Worm (Caenorhabditis elegans): ENCODE measurements around the gene W01D2.1.

Gene W01D2.1

ce11 chrII:14814894-14815568, at the start of gene W01D2.1:
Gene W01D2.1, plus strand, starts transcription at chrII:14815518.
- TF ChIP-seq grh-1 (GFP tag; IDR thresholded peaks at IDR 0.05), result no peak
- TF ChIP-seq ama-1 (optimal IDR thresholded peaks at IDR 0.05), result peak; percentile 24
- peak; percentile 76 for TF ChIP-seq nhr-71 (tag; optimal IDR thresholded peaks at IDR 0.05)
- no peak for TF ChIP-seq egl-13 (tag; optimal IDR thresholded peaks at IDR 0.05)
- TF ChIP-seq efl-1 (optimal IDR thresholded peaks at IDR 0.05), result peak; percentile 71 to 93
- TF ChIP-seq efl-1 (GFP tag; optimal IDR thresholded peaks at IDR 0.05 in 1 of 2), result peak; percentile 92 to 99
- TF ChIP-seq dsc-1 (tag; optimal IDR thresholded peaks at IDR 0.05), result peak; percentile 41
- no peak for TF ChIP-seq mab-9 (GFP tag; IDR thresholded peaks at IDR 0.05)
- TF ChIP-seq skn-1 (tag; optimal IDR thresholded peaks at IDR 0.05), result peak; percentile 84
- TF ChIP-seq lin-35 (GFP tag; optimal IDR thresholded peaks at IDR 0.05), result peak; percentile 93 to 96
- peak; percentile 66 for TF ChIP-seq xbp-1 (tag; optimal IDR thresholded peaks at IDR 0.05)
- TF ChIP-seq swsn-7 (tag; optimal IDR thresholded peaks at IDR 0.05), result peak; percentile 61
- TF ChIP-seq jun-1 (tag; optimal IDR thresholded peaks at IDR 0.05), result peak; percentile 29
- TF ChIP-seq sup-37 (GFP tag; optimal IDR thresholded peaks at IDR 0.05), result no peak
- TF ChIP-seq ceh-90 (tag; optimal IDR thresholded peaks at IDR 0.05), result no peak
- peak; percentile 63 for TF ChIP-seq lin-14 (GFP tag; optimal IDR thresholded peaks at IDR 0.05)
- peak; percentile 49 for TF ChIP-seq F16B12.6 (tag; optimal IDR thresholded peaks at IDR 0.05)
- TF ChIP-seq lsy-2 (tag; optimal IDR thresholded peaks at IDR 0.05), result peak; percentile 73 to 92
- TF ChIP-seq nhr-85 (tag), result peak; percentile 74
- peak; percentile 58 for TF ChIP-seq tbx-2 (tag; optimal IDR thresholded peaks at IDR 0.05)
- TF ChIP-seq isw-1 (GFP tag; IDR thresholded peaks at IDR 0.05), result peak; percentile 64
- peak; percentile 28 for TF ChIP-seq fkh-10 (GFP tag; optimal IDR thresholded peaks at IDR 0.05)
- no peak for TF ChIP-seq hlh-17 (GFP tag; optimal IDR thresholded peaks at IDR 0.05; ENCODE audit: borderline replicate concordance)
- TF ChIP-seq aha-1 (tag; optimal IDR thresholded peaks at IDR 0.05), result no peak
- TF ChIP-seq lin-15B (tag; optimal IDR thresholded peaks at IDR 0.05), result peak; percentile 61
- TF ChIP-seq mdl-1 (tag; optimal IDR thresholded peaks at IDR 0.05), result peak in 1 of 2 experiments; percentile 57
- TF ChIP-seq nhr-19 (GFP tag; conservative IDR thresholded peaks at IDR 0.05), result peak; percentile 66
- peak; percentile 54 for TF ChIP-seq nhr-90 (tag; optimal IDR thresholded peaks at IDR 0.05; ENCODE audit: poor library complexity)
- peak; percentile 76 for TF ChIP-seq snu-23 (GFP tag; optimal IDR thresholded peaks at IDR 0.05)
- no peak for TF ChIP-seq C34B4.2 (tag; optimal IDR thresholded peaks at IDR 0.05)
- TF ChIP-seq egl-27 (tag; optimal IDR thresholded peaks at IDR 0.05), result no peak
- no peak for TF ChIP-seq ztf-4 (tag; optimal IDR thresholded peaks at IDR 0.05)
- peak; percentile 75 for TF ChIP-seq snpc-4 (tag; optimal IDR thresholded peaks at IDR 0.05)
- peak; percentile 32 for TF ChIP-seq lin-39 (tag; optimal IDR thresholded peaks at IDR 0.05)
- peak; percentile 79 for TF ChIP-seq rnt-1 (tag; optimal IDR thresholded peaks at IDR 0.05)
- no peak for TF ChIP-seq nhr-76 (tag; optimal IDR thresholded peaks at IDR 0.05)
- no peak for TF ChIP-seq Y116A8C.19 (tag; optimal IDR thresholded peaks at IDR 0.05; ENCODE audit: borderline replicate concordance)
- no peak for TF ChIP-seq nhr-12 (tag; optimal IDR thresholded peaks at IDR 0.05)
- peak; percentile 62 for TF ChIP-seq lin-13 (GFP tag; optimal IDR thresholded peaks at IDR 0.05)
- TF ChIP-seq unc-98 (GFP tag; IDR thresholded peaks at IDR 0.05), result no peak
- TF ChIP-seq aly-2 (tag; optimal IDR thresholded peaks at IDR 0.05), result no peak
- TF ChIP-seq C16A3.4 (tag; optimal IDR thresholded peaks at IDR 0.05), result peak; percentile 78
- no peak for TF ChIP-seq vab-15 (tag; optimal IDR thresholded peaks at IDR 0.05)
- TF ChIP-seq fkh-8 (tag; optimal IDR thresholded peaks at IDR 0.05), result peak; percentile 73
- peak; percentile 67 for TF ChIP-seq unc-130 (tag; optimal IDR thresholded peaks at IDR 0.05)
- no peak for TF ChIP-seq ztf-11 (tag; optimal IDR thresholded peaks at IDR 0.05)
- TF ChIP-seq pqm-1 (tag; optimal IDR thresholded peaks at IDR 0.05), result no peak
- no peak for TF ChIP-seq ceh-63 (GFP tag; optimal IDR thresholded peaks at IDR 0.05)
- no peak for TF ChIP-seq ets-5 (GFP tag; IDR thresholded peaks at IDR 0.05)
- peak; percentile 81 for TF ChIP-seq mep-1 (tag; optimal IDR thresholded peaks at IDR 0.05)
- TF ChIP-seq elt-2 (tag; optimal IDR thresholded peaks at IDR 0.05), result no peak
- TF ChIP-seq nhr-237 (tag; optimal IDR thresholded peaks at IDR 0.05), result no peak
- no peak for TF ChIP-seq fkh-4 (tag; optimal IDR thresholded peaks at IDR 0.05; ENCODE audit: borderline replicate concordance)

Measured in whole organism, L1 larva.